Fruit fly (Drosophila melanogaster): Measurements from ENCODE around the gene Scsalpha2.
A peak's percentile ranks its signal among the peaks of the same experiment; 100 is the strongest.

Gene Scsalpha2

dm6 chr3R:19498672-19499373, 36.0 kb upstream of the Scsalpha2 start (continued):
- TF ChIP-seq slbo (GFP tag; IDR thresholded peaks at IDR 0.05) (peak; percentile 98), HmgZ (tag; optimal IDR thresholded peaks at IDR 0.05) (peak; percentile 95), CG6791 (GFP tag; IDR thresholded peaks at IDR 0.05; ENCODE audit: partially characterized antibody) (no peak), Xbp1 (GFP tag; optimal IDR thresholded peaks at IDR 0.05) (peak; percentile 95), CG8388 (GFP tag; optimal IDR thresholded peaks at IDR 0.05) (peak; percentile 84), Elba2 (GFP tag; optimal IDR thresholded peaks at IDR 0.05) (no peak), maf-S (GFP tag; optimal IDR thresholded peaks at IDR 0.05) (peak; percentile 93), tin (GFP tag; optimal IDR thresholded peaks at IDR 0.05) (peak; percentile 92), CG12391 (tag; optimal IDR thresholded peaks at IDR 0.05) (peak; percentile 92), Poxn (GFP tag; IDR thresholded peaks at IDR 0.05) (peak; percentile 82), Ada2b (GFP tag; IDR thresholded peaks at IDR 0.05) (peak; percentile 96), vvl (GFP tag; IDR thresholded peaks at IDR 0.05) (peak; percentile 96), CG5245 (GFP tag; optimal IDR thresholded peaks at IDR 0.05) (peak; percentile 91), CG7745 (tag; optimal IDR thresholded peaks at IDR 0.05) (no peak), CG11456 (GFP tag; IDR thresholded peaks at IDR 0.05) (peak; percentile 93), CG11696 (GFP tag; IDR thresholded peaks at IDR 0.05) (peak; percentile 72), Dp (GFP tag; optimal IDR thresholded peaks at IDR 0.05) (peak; percentile 3), Jarid2 (GFP tag; optimal IDR thresholded peaks at IDR 0.05) (peak; percentile 75), GATAe (GFP tag; conservative IDR thresholded peaks at IDR 0.05) (peak; percentile 84), CG17568 (GFP tag; optimal IDR thresholded peaks at IDR 0.05) (peak; percentile 87), eve (GFP tag; optimal IDR thresholded peaks at IDR 0.05) (peak in 1 of 2 experiments; percentile 92), vfl (GFP tag; optimal IDR thresholded peaks at IDR 0.05) (peak; percentile 81), Lhr (GFP tag; optimal IDR thresholded peaks at IDR 0.05) (peak; percentile 62), dmrt11E (tag; optimal IDR thresholded peaks at IDR 0.05) (peak; percentile 47), zen2 (GFP tag; IDR thresholded peaks at IDR 0.05; ENCODE audit: partially characterized antibody) (no peak), Chrac-16 (GFP tag; optimal IDR thresholded peaks at IDR 0.05) (peak; percentile 86), CG15601 (tag; optimal IDR thresholded peaks at IDR 0.05) (peak; percentile 84), CG12299 (tag; optimal IDR thresholded peaks at IDR 0.05) (peak; percentile 92), CG16813 (GFP tag; IDR thresholded peaks at IDR 0.05; ENCODE audit: partially characterized antibody) (no peak), tio (GFP tag; optimal IDR thresholded peaks at IDR 0.05) (peak; percentile 83), CG1024 (GFP tag; IDR thresholded peaks at IDR 0.05) (peak; percentile 88), CG12219 (GFP tag; optimal IDR thresholded peaks at IDR 0.05) (peak; percentile 93), CG11093 (GFP tag; IDR thresholded peaks at IDR 0.05) (peak; percentile 89), CG6175 (GFP tag; IDR thresholded peaks at IDR 0.05) (peak; percentile 84; the same call in 2 of the 3 replicates), CkIIα-i1 (GFP tag; IDR thresholded peaks at IDR 0.05) (peak; percentile 70), Fer1 (GFP tag; optimal IDR thresholded peaks at IDR 0.05) (peak; percentile 98), CG15269 (tag; optimal IDR thresholded peaks at IDR 0.05) (peak; percentile 95), CG4424 (GFP tag; optimal IDR thresholded peaks at IDR 0.05) (peak; percentile 90), pan (optimal IDR thresholded peaks at IDR 0.05) (no peak), pan (GFP tag; optimal IDR thresholded peaks at IDR 0.05 in 1 of 2, IDR thresholded peaks at IDR 0.05 in 1 of 2) (peak in 1 of 2 experiments; percentile 96), toy (GFP tag; IDR thresholded peaks at IDR 0.05) (peak; percentile 84), CG34422 (GFP tag; IDR thresholded peaks at IDR 0.05) (peak; percentile 93), mld (GFP tag; IDR thresholded peaks at IDR 0.05; ENCODE audit: partially characterized antibody) (no peak), klu (GFP tag; IDR thresholded peaks at IDR 0.05) (peak; percentile 90), kni (GFP tag; optimal IDR thresholded peaks at IDR 0.05) (peak; percentile 53), wdn (GFP tag; IDR thresholded peaks at IDR 0.05) (peak; percentile 96), fd64A (GFP tag; optimal IDR thresholded peaks at IDR 0.05) (peak; percentile 60), Trl (optimal IDR thresholded peaks at IDR 0.05) (peak; percentile 17 to 60), Trl (GFP tag; optimal IDR thresholded peaks at IDR 0.05) (peak; percentile 78), kah (GFP tag; optimal IDR thresholded peaks at IDR 0.05) (peak; percentile 78)

Data from whole organism, embryonic.